Fruit fly (Drosophila melanogaster): ENCODE results near the gene ppk17.

DNA sequence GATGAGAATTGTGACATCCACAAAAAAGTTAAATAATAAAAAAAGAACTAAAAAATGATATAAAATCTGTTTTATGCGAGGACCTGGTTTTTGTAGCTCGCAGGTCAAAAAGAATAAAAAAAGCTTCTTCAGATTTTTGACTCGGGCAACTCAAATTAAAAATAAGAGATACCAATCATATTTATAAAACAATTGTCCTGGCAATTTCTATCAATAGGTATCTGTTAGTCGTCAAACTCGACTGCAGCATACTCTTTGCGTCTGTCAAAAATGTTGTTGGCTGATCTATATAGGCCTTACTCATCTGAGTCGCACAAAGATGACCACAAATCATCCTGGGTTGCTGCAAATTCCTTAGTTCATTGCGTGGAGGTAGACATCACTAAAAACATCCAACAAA, 37.8 kb downstream of the ppk17 start:
- TF ChIP-seq psq (GFP tag; optimal IDR thresholded peaks at IDR 0.05) (no peak), br (GFP tag; optimal IDR thresholded peaks at IDR 0.05) (no peak), Dfd (GFP tag; optimal IDR thresholded peaks at IDR 0.05) (no peak)

Data from whole organism, wandering third instar larva.